Worm (Caenorhabditis elegans) whole organism, L2 larva: ENCODE data around the gene C24H10.2.

ENCODE experiments used
- C34F6.9 ChIP-seq: fragments of 150-350 bp; optimal IDR thresholded peaks from 2 replicates; lab custom pipeline; 2014; ENCODE audit warnings: missing biosample characterization, missing genetic modification characterization
- F13H6.1 ChIP-seq: sonication (generic microtip); optimal IDR thresholded peaks from 2 replicates; lab custom pipeline; 2016; ENCODE audit warnings: missing genetic modification characterization, missing compliant biosample characterization
- R02D3.7 ChIP-seq: fragments of 150-350 bp; optimal IDR thresholded peaks from 2 replicates; lab custom pipeline; 2014; ENCODE audit warnings: missing biosample characterization, missing genetic modification characterization
- Y55F3AM.14 ChIP-seq: fragments of 200-800 bp; sonication (Bioruptor generic); optimal IDR thresholded peaks from 2 replicates; lab custom pipeline; 2018; ENCODE audit warnings: mild to moderate bottlenecking, missing genetic modification characterization, missing compliant biosample characterization
- ZK546.5 ChIP-seq: sonication (generic microtip); optimal IDR thresholded peaks from 2 replicates; lab custom pipeline; 2017; ENCODE audit warnings: missing biosample characterization, missing genetic modification characterization
- alr-1 ChIP-seq: fragments of 150-350 bp; optimal IDR thresholded peaks from 2 replicates; lab custom pipeline; 2014; ENCODE audit warnings: missing biosample characterization, missing genetic modification characterization
- aly-2 ChIP-seq: fragments of 150-350 bp; optimal IDR thresholded peaks from 2 replicates; lab custom pipeline; 2014; ENCODE audit warnings: missing biosample characterization, missing genetic modification characterization
- blmp-1 ChIP-seq: sonication (generic microtip); optimal IDR thresholded peaks from 2 replicates; lab custom pipeline; 2017; ENCODE audit warnings: missing genetic modification characterization, mild to moderate bottlenecking, missing compliant biosample characterization, antibody characterized with exemption, moderate library complexity; ENCODE audit not compliant: insufficient read depth
- ceh-16 ChIP-seq: fragments of 150-350 bp; optimal IDR thresholded peaks from 2 replicates; lab custom pipeline; 2014; ENCODE audit warnings: missing biosample characterization, missing genetic modification characterization
- crh-2 ChIP-seq: sonication (generic microtip); optimal IDR thresholded peaks from 2 replicates; lab custom pipeline; 2017; ENCODE audit warnings: missing biosample characterization, missing genetic modification characterization
- dmd-4 ChIP-seq: sonication (generic microtip); optimal IDR thresholded peaks from 2 replicates; lab custom pipeline; 2017; ENCODE audit warnings: missing biosample characterization, missing genetic modification characterization
- egl-27 ChIP-seq: sonication (generic microtip); optimal IDR thresholded peaks from 3 replicates; lab custom pipeline; 2017; ENCODE audit warnings: missing biosample characterization, missing genetic modification reagents, missing genetic modification characterization
- elt-1 ChIP-seq: fragments of 150-350 bp; optimal IDR thresholded peaks from 2 replicates; lab custom pipeline; 2014; ENCODE audit warnings: missing biosample characterization, missing genetic modification characterization
- fos-1 ChIP-seq: fragments of 150-350 bp; optimal IDR thresholded peaks from 2 replicates; lab custom pipeline; 2014; ENCODE audit warnings: missing biosample characterization, missing genetic modification characterization
- gmeb-1 ChIP-seq: fragments of 150-350 bp; optimal IDR thresholded peaks from 2 replicates; lab custom pipeline; 2014; ENCODE audit warnings: missing biosample characterization, missing genetic modification characterization
- lsy-2 ChIP-seq, 2 experiments: fragments of 150-350 bp in 1 of 2; sonication (generic microtip) in 1 of 2; optimal IDR thresholded peaks; 2 replicates each; lab custom pipeline; 2014 to 2017; ENCODE audit warnings: missing biosample characterization in 2 of 2, missing genetic modification characterization in 2 of 2
- mab-5 ChIP-seq: fragments of 150-350 bp; optimal IDR thresholded peaks from 2 replicates; lab custom pipeline; 2014; ENCODE audit warnings: missing biosample characterization, missing genetic modification characterization
- mbf-1 ChIP-seq: sonication (generic microtip); optimal IDR thresholded peaks from 2 replicates; lab custom pipeline; 2017; ENCODE audit warnings: missing biosample characterization, missing genetic modification characterization
- mdl-1 ChIP-seq, 2 experiments: fragments of 150-350 bp in 1 of 2; sonication (generic microtip) in 1 of 2; optimal IDR thresholded peaks; 2 replicates each; lab custom pipeline; 2017; ENCODE audit warnings: missing biosample characterization in 2 of 2, missing genetic modification characterization in 2 of 2
- nhr-10 ChIP-seq: sonication (generic microtip); optimal IDR thresholded peaks from 2 replicates; lab custom pipeline; 2017; ENCODE audit warnings: missing biosample characterization, missing genetic modification characterization
- nhr-129 ChIP-seq: fragments of 150-350 bp; optimal IDR thresholded peaks from 2 replicates; lab custom pipeline; 2014; ENCODE audit warnings: missing biosample characterization, missing genetic modification characterization
- nhr-23 ChIP-seq: fragments of 150-350 bp; optimal IDR thresholded peaks from 2 replicates; lab custom pipeline; 2014; ENCODE audit warnings: missing biosample characterization, missing genetic modification reagents, missing genetic modification characterization
- nhr-237 ChIP-seq: fragments of 150-350 bp; optimal IDR thresholded peaks from 2 replicates; lab custom pipeline; 2014; ENCODE audit warnings: missing biosample characterization, missing genetic modification characterization
- nhr-25 ChIP-seq: fragments of 150-350 bp; sonication (generic microtip); optimal IDR thresholded peaks from 3 replicates; lab custom pipeline; 2014; ENCODE audit warnings: missing biosample characterization, missing genetic modification characterization
- nhr-6 ChIP-seq: fragments of 150-350 bp; optimal IDR thresholded peaks from 2 replicates; lab custom pipeline; 2014; ENCODE audit warnings: missing biosample characterization, missing genetic modification characterization
- sem-4 ChIP-seq: fragments of 150-350 bp; optimal IDR thresholded peaks from 2 replicates; lab custom pipeline; 2014; ENCODE audit warnings: missing biosample characterization, missing genetic modification reagents, missing genetic modification characterization
- skn-1 ChIP-seq: sonication (generic microtip); optimal IDR thresholded peaks from 2 replicates; lab custom pipeline; 2017; ENCODE audit warnings: missing biosample characterization, missing genetic modification characterization
- sma-9 ChIP-seq, 2 experiments: fragments of 150-350 bp in 1 of 2; sonication (generic microtip) in 1 of 2; optimal IDR thresholded peaks; 2 replicates each; lab custom pipeline; 2014 to 2016; ENCODE audit warnings: missing genetic modification characterization in 2 of 2, mild to moderate bottlenecking in 1 of 2, missing biosample characterization in 1 of 2, missing compliant biosample characterization in 1 of 2, missing genetic modification reagents in 1 of 2, moderate library complexity in 1 of 2
- snpc-4 ChIP-seq: fragments of 150-350 bp; optimal IDR thresholded peaks from 2 replicates; lab custom pipeline; 2014; ENCODE audit warnings: missing biosample characterization, missing genetic modification characterization
- unc-55 ChIP-seq: fragments of 150-350 bp; sonication (generic microtip); optimal IDR thresholded peaks from 3 replicates; lab custom pipeline; 2014; ENCODE audit warnings: missing biosample characterization, missing genetic modification reagents, missing genetic modification characterization
- unc-62 ChIP-seq: fragments of 150-350 bp; optimal IDR thresholded peaks from 2 replicates; lab custom pipeline; 2014; ENCODE audit warnings: missing biosample characterization, missing genetic modification reagents, missing genetic modification characterization
- zag-1 ChIP-seq: fragments of 150-350 bp; optimal IDR thresholded peaks from 2 replicates; lab custom pipeline; 2014; ENCODE audit warnings: missing biosample characterization, missing genetic modification characterization
- ztf-1 ChIP-seq: fragments of 200-800 bp; sonication (Bioruptor generic); conservative IDR thresholded peaks from 2 replicates; pipeline ENCODE4 v1.3.6; 2022; ENCODE audit warnings: missing genetic modification characterization, missing compliant biosample characterization
- ztf-11 ChIP-seq: sonication (generic microtip); optimal IDR thresholded peaks from 2 replicates; lab custom pipeline; 2017; ENCODE audit warnings: missing biosample characterization, missing genetic modification characterization

C24H10.2 gene

DNA sequence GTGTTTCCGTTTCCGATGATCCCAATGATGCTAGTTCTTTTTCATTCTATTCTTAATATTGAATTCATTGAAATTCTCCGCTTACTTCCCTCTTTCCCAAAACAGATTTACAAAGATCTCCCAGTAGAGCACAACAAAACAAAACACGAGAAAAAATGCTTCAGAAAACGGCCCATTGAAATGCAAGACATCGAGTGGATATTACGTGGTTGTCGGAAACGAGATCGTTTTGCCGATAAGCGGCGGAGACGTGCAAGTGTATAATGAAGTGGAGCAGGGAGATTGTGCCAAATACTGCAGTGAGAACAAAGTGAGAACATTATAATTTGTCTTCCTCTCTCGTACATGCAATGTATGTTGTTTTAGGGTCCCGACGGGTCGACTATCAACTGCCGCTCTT is 37.9 kb upstream of the C24H10.2 start:
- no peak for TF ChIP-seq fos-1 (tag; lab: Kevin White, UChicago)
- TF ChIP-seq unc-55 (GFP tag; lab: Kevin White, UChicago), result peak; percentile 38

- TF ChIP-seq lsy-2 (tag; optimal IDR thresholded peaks at IDR 0.05; lab: Kevin White, UChicago) (peak in 1 of 2 experiments; percentile 19), nhr-10 (tag; lab: Kevin White, UChicago) (no peak), nhr-129 (no peak), sma-9 (GFP tag; optimal IDR thresholded peaks at IDR 0.05; lab: Kevin White, UChicago) (peak; percentile 50), sma-9 (tag; optimal IDR thresholded peaks at IDR 0.05; lab: Kevin White, UChicago) (no peak), ZK546.5 (tag; lab: Kevin White, UChicago) (no peak), egl-27 (no peak), R02D3.7 (tag; lab: Kevin White, UChicago) (no peak), ztf-11 (tag; lab: Kevin White, UChicago) (no peak)
- TF ChIP-seq, all 48 proteins: peak for 2
These were observed 36.3 kb upstream of the C24H10.2 start for ce11 chrX:5027923-5028592.

DNA sequence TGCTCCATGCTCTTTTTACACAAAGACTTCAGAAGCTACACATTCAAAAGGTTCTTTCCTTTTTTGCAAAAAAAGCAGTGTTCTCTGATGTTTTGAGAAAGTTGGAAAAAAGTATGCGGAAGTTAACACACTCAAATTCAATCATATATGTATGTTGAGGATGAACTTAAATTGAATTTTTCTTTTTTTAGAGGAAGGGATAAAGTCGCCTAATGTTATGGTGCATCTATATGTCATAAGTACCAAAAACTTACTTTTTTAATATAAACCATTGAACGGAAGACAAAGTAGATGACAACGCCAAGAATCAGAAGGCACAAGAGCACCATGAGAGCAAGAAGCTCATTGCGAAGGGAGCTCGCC is 35.8 kb upstream of the C24H10.2 start:
- TF ChIP-seq Y55F3AM.14 (GFP tag; lab: Kevin White, UChicago), result no peak
- no peak for TF ChIP-seq nhr-237
- no peak for TF ChIP-seq skn-1 (tag; lab: Kevin White, UChicago)
- no peak for TF ChIP-seq mab-5 (tag; lab: Kevin White, UChicago)
- TF ChIP-seq ceh-16 (tag; lab: Kevin White, UChicago), result no peak
- TF ChIP-seq egl-27, result no peak
- no peak for TF ChIP-seq F13H6.1 (tag; lab: Kevin White, UChicago)
- TF ChIP-seq nhr-23 (tag; lab: Kevin White, UChicago), result no peak
- no peak for TF ChIP-seq nhr-25 (tag; lab: Kevin White, UChicago)
- TF ChIP-seq snpc-4 (tag; lab: Kevin White, UChicago), result no peak
- TF ChIP-seq mdl-1 (tag; optimal IDR thresholded peaks at IDR 0.05; lab: Kevin White, UChicago), result no peak
- no peak for TF ChIP-seq gmeb-1 (tag; lab: Kevin White, UChicago)
- TF ChIP-seq blmp-1 (tag; lab: Kevin White, UChicago), result no peak
- no peak for TF ChIP-seq aly-2

DNA sequence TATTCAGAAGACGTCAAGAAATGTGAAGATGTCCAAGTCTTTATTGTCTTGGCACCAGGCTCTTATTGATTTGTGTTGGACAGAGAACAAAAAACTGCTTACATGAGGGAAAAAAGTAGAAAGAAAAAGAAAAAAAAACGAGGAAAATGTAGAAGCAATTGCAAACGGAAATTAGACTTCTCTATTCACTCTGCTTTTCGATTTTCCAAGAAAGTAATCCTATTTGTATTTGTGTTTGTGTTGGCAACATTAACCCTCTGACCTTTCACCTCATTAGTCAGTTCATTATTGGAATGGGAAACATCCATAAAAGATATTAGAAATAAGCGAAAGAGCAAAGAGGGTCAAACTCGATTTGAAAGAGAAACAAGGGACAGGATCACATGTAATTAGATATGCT is 32.7 kb upstream of the C24H10.2 start:
- TF ChIP-seq snpc-4 (tag; lab: Kevin White, UChicago) (no peak), zag-1 (tag; lab: Kevin White, UChicago) (peak; percentile 73), sem-4 (peak; percentile 54), nhr-6 (tag; lab: Kevin White, UChicago) (no peak), unc-62 (no peak), F13H6.1 (tag; lab: Kevin White, UChicago) (no peak), egl-27 (no peak), sma-9 (GFP tag; optimal IDR thresholded peaks at IDR 0.05; lab: Kevin White, UChicago) (no peak), sma-9 (tag; optimal IDR thresholded peaks at IDR 0.05; lab: Kevin White, UChicago) (no peak), crh-2 (tag; lab: Kevin White, UChicago) (peak; percentile 50), unc-55 (GFP tag; lab: Kevin White, UChicago) (peak; percentile 73), C34F6.9 (tag; lab: Kevin White, UChicago) (peak; percentile 26), lsy-2 (tag; optimal IDR thresholded peaks at IDR 0.05; lab: Kevin White, UChicago) (peak in 1 of 2 experiments; percentile 44), ceh-16 (tag; lab: Kevin White, UChicago) (no peak)

ce11 chrX:5033868-5034267 is 30.5 kb upstream of the C24H10.2 start, which contains the start of gene ZC449.4:
Gene ZC449.4, minus strand, starts transcription at chrX:5033968.
- TF ChIP-seq sem-4, result no peak
- TF ChIP-seq mbf-1 (tag; lab: Kevin White, UChicago), result no peak

DNA sequence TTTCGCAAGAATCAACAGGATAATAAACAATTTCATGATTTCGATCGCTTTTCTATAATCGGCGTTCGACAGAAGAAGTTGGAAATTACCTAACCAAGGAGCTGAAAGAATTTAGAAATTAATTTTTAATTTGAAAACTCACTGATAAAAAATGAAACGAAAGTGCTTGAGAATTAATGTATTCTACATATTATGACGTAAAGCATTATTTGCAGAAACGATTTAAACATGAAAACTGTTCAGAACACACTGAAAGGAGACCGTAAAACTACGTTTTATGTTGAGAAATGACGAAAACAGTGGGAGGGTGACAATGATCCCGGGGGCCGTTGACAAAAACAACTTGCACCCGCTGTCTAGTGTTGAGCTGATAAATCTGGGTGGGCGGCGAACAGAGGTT is 26.7 kb upstream of the C24H10.2 start, which contains the start of gene ZC449.5:
Gene ZC449.5 (minus strand): TSS at position 101 of the 400 bp plus-strand sequence.
- no peak for TF ChIP-seq unc-55 (GFP tag; lab: Kevin White, UChicago)
- TF ChIP-seq F13H6.1 (tag; lab: Kevin White, UChicago), result no peak
- no peak for TF ChIP-seq zag-1 (tag; lab: Kevin White, UChicago)
- no peak for TF ChIP-seq nhr-237
- no peak for TF ChIP-seq ztf-1 (GFP tag; lab: Robert Waterston, UW)
- TF ChIP-seq dmd-4 (tag; lab: Kevin White, UChicago), result no peak
- TF ChIP-seq aly-2, result no peak
- no peak for TF ChIP-seq fos-1 (tag; lab: Kevin White, UChicago)
- TF ChIP-seq nhr-23 (tag; lab: Kevin White, UChicago), result no peak
- TF ChIP-seq elt-1 (tag; lab: Kevin White, UChicago), result no peak
- TF ChIP-seq mdl-1 (tag; optimal IDR thresholded peaks at IDR 0.05; lab: Kevin White, UChicago), result no peak
- TF ChIP-seq alr-1 (tag; lab: Kevin White, UChicago), result no peak
- TF ChIP-seq Y55F3AM.14 (GFP tag; lab: Kevin White, UChicago), result no peak
